Worm (Caenorhabditis elegans) whole organism, early embryonic: ENCODE results near the gene K05B2.2.

ENCODE experiments used
- F13C5.2 ChIP-seq: sonication (generic microtip); optimal IDR thresholded peaks from 2 replicates; lab custom pipeline; 2017; ENCODE audit warnings: mild to moderate bottlenecking, missing genetic modification characterization, inconsistent platforms, missing compliant biosample characterization
- ama-1 ChIP-seq: fragments of 150-350 bp; optimal IDR thresholded peaks from 2 replicates; lab custom pipeline; 2014

ce11 chrX:4890159-4890558 lies 15.7 kb upstream of the K05B2.2 start, which contains the start of gene T07F12.2:
- TF ChIP-seq F13C5.2: peak; percentile 34
- TF ChIP-seq ama-1 (lab: Kevin White, UChicago): no peak
